Worm (Caenorhabditis elegans) whole organism, L2 larva: ENCODE data around the gene age-1.

ENCODE experiments used
- C34F6.9 ChIP-seq: fragments of 150-350 bp; optimal IDR thresholded peaks from 2 replicates; lab custom pipeline; 2014; ENCODE audit warnings: missing biosample characterization, missing genetic modification characterization
- F13H6.1 ChIP-seq: sonication (generic microtip); optimal IDR thresholded peaks from 2 replicates; lab custom pipeline; 2016; ENCODE audit warnings: missing genetic modification characterization, missing compliant biosample characterization
- R02D3.7 ChIP-seq: fragments of 150-350 bp; optimal IDR thresholded peaks from 2 replicates; lab custom pipeline; 2014; ENCODE audit warnings: missing biosample characterization, missing genetic modification characterization
- Y55F3AM.14 ChIP-seq: fragments of 200-800 bp; sonication (Bioruptor generic); optimal IDR thresholded peaks from 2 replicates; lab custom pipeline; 2018; ENCODE audit warnings: mild to moderate bottlenecking, missing genetic modification characterization, missing compliant biosample characterization
- ZK546.5 ChIP-seq: sonication (generic microtip); optimal IDR thresholded peaks from 2 replicates; lab custom pipeline; 2017; ENCODE audit warnings: missing biosample characterization, missing genetic modification characterization
- aly-2 ChIP-seq: fragments of 150-350 bp; optimal IDR thresholded peaks from 2 replicates; lab custom pipeline; 2014; ENCODE audit warnings: missing biosample characterization, missing genetic modification characterization
- ama-1 ChIP-seq: fragments of 150-350 bp; optimal IDR thresholded peaks from 2 replicates; lab custom pipeline; 2018; ENCODE audit warnings: inconsistent platforms
- blmp-1 ChIP-seq: sonication (generic microtip); optimal IDR thresholded peaks from 2 replicates; lab custom pipeline; 2017; ENCODE audit warnings: missing genetic modification characterization, mild to moderate bottlenecking, missing compliant biosample characterization, antibody characterized with exemption, moderate library complexity; ENCODE audit not compliant: insufficient read depth
- ceh-16 ChIP-seq: fragments of 150-350 bp; optimal IDR thresholded peaks from 2 replicates; lab custom pipeline; 2014; ENCODE audit warnings: missing biosample characterization, missing genetic modification characterization
- ceh-82 ChIP-seq: fragments of 150-350 bp; optimal IDR thresholded peaks from 2 replicates; lab custom pipeline; 2014; ENCODE audit warnings: missing biosample characterization, missing genetic modification characterization
- crh-2 ChIP-seq: sonication (generic microtip); optimal IDR thresholded peaks from 2 replicates; lab custom pipeline; 2017; ENCODE audit warnings: missing biosample characterization, missing genetic modification characterization
- dmd-4 ChIP-seq: sonication (generic microtip); optimal IDR thresholded peaks from 2 replicates; lab custom pipeline; 2017; ENCODE audit warnings: missing biosample characterization, missing genetic modification characterization
- elt-3 ChIP-seq: sonication (generic microtip); optimal IDR thresholded peaks from 2 replicates; lab custom pipeline; 2017; ENCODE audit warnings: missing biosample characterization, missing genetic modification characterization
- fos-1 ChIP-seq: fragments of 150-350 bp; optimal IDR thresholded peaks from 2 replicates; lab custom pipeline; 2014; ENCODE audit warnings: missing biosample characterization, missing genetic modification characterization
- gmeb-1 ChIP-seq: fragments of 150-350 bp; optimal IDR thresholded peaks from 2 replicates; lab custom pipeline; 2014; ENCODE audit warnings: missing biosample characterization, missing genetic modification characterization
- lin-13 ChIP-seq: fragments of 150-350 bp; optimal IDR thresholded peaks from 2 replicates; lab custom pipeline; 2014; ENCODE audit warnings: missing biosample characterization, missing genetic modification reagents, missing genetic modification characterization
- lin-39 ChIP-seq: fragments of 150-350 bp; optimal IDR thresholded peaks from 2 replicates; lab custom pipeline; 2014; ENCODE audit warnings: missing biosample characterization, missing genetic modification reagents, missing genetic modification characterization
- lsy-2 ChIP-seq, 2 experiments: fragments of 150-350 bp in 1 of 2; sonication (generic microtip) in 1 of 2; optimal IDR thresholded peaks; 2 replicates each; lab custom pipeline; 2014 to 2017; ENCODE audit warnings: missing biosample characterization in 2 of 2, missing genetic modification characterization in 2 of 2
- mab-5 ChIP-seq: fragments of 150-350 bp; optimal IDR thresholded peaks from 2 replicates; lab custom pipeline; 2014; ENCODE audit warnings: missing biosample characterization, missing genetic modification characterization
- nhr-10 ChIP-seq: sonication (generic microtip); optimal IDR thresholded peaks from 2 replicates; lab custom pipeline; 2017; ENCODE audit warnings: missing biosample characterization, missing genetic modification characterization
- nhr-11 ChIP-seq: fragments of 150-350 bp; optimal IDR thresholded peaks from 2 replicates; lab custom pipeline; 2014; ENCODE audit warnings: missing biosample characterization, missing genetic modification characterization
- nhr-12 ChIP-seq: fragments of 150-350 bp; optimal IDR thresholded peaks from 2 replicates; lab custom pipeline; 2014; ENCODE audit warnings: missing biosample characterization, missing genetic modification characterization
- nhr-129 ChIP-seq: fragments of 150-350 bp; optimal IDR thresholded peaks from 2 replicates; lab custom pipeline; 2014; ENCODE audit warnings: missing biosample characterization, missing genetic modification characterization
- nhr-21 ChIP-seq: fragments of 150-350 bp; optimal IDR thresholded peaks from 2 replicates; lab custom pipeline; 2014; ENCODE audit warnings: missing biosample characterization, missing genetic modification characterization
- nhr-237 ChIP-seq: fragments of 150-350 bp; optimal IDR thresholded peaks from 2 replicates; lab custom pipeline; 2014; ENCODE audit warnings: missing biosample characterization, missing genetic modification characterization
- nhr-25 ChIP-seq: fragments of 150-350 bp; sonication (generic microtip); optimal IDR thresholded peaks from 3 replicates; lab custom pipeline; 2014; ENCODE audit warnings: missing biosample characterization, missing genetic modification characterization
- nhr-6 ChIP-seq: fragments of 150-350 bp; optimal IDR thresholded peaks from 2 replicates; lab custom pipeline; 2014; ENCODE audit warnings: missing biosample characterization, missing genetic modification characterization
- nhr-77 ChIP-seq: fragments of 150-350 bp; optimal IDR thresholded peaks from 2 replicates; lab custom pipeline; 2014; ENCODE audit warnings: missing biosample characterization, missing genetic modification characterization
- peb-1 ChIP-seq: fragments of 150-350 bp; optimal IDR thresholded peaks from 2 replicates; lab custom pipeline; 2014; ENCODE audit warnings: missing biosample characterization, missing genetic modification characterization
- sem-4 ChIP-seq: fragments of 150-350 bp; optimal IDR thresholded peaks from 2 replicates; lab custom pipeline; 2014; ENCODE audit warnings: missing biosample characterization, missing genetic modification reagents, missing genetic modification characterization
- sma-3 ChIP-seq: sonication (generic microtip); optimal IDR thresholded peaks from 2 replicates; lab custom pipeline; 2016; ENCODE audit warnings: missing genetic modification reagents, missing genetic modification characterization, missing compliant biosample characterization
- snpc-4 ChIP-seq: fragments of 150-350 bp; optimal IDR thresholded peaks from 2 replicates; lab custom pipeline; 2014; ENCODE audit warnings: missing biosample characterization, missing genetic modification characterization
- unc-39 ChIP-seq: fragments of 150-350 bp; optimal IDR thresholded peaks from 2 replicates; lab custom pipeline; 2014; ENCODE audit warnings: missing biosample characterization, missing genetic modification characterization
- unc-55 ChIP-seq: fragments of 150-350 bp; sonication (generic microtip); optimal IDR thresholded peaks from 3 replicates; lab custom pipeline; 2014; ENCODE audit warnings: missing biosample characterization, missing genetic modification reagents, missing genetic modification characterization
- unc-62 ChIP-seq: fragments of 150-350 bp; optimal IDR thresholded peaks from 2 replicates; lab custom pipeline; 2014; ENCODE audit warnings: missing biosample characterization, missing genetic modification reagents, missing genetic modification characterization
- zag-1 ChIP-seq: fragments of 150-350 bp; optimal IDR thresholded peaks from 2 replicates; lab custom pipeline; 2014; ENCODE audit warnings: missing biosample characterization, missing genetic modification characterization
- ztf-1 ChIP-seq: fragments of 200-800 bp; sonication (Bioruptor generic); conservative IDR thresholded peaks from 2 replicates; pipeline ENCODE4 v1.3.6; 2022; ENCODE audit warnings: missing genetic modification characterization, missing compliant biosample characterization
- ztf-11 ChIP-seq: sonication (generic microtip); optimal IDR thresholded peaks from 2 replicates; lab custom pipeline; 2017; ENCODE audit warnings: missing biosample characterization, missing genetic modification characterization
- ztf-4 ChIP-seq: fragments of 150-350 bp; optimal IDR thresholded peaks from 2 replicates; lab custom pipeline; 2014; ENCODE audit warnings: missing biosample characterization, missing genetic modification characterization

The age-1 gene

DNA sequence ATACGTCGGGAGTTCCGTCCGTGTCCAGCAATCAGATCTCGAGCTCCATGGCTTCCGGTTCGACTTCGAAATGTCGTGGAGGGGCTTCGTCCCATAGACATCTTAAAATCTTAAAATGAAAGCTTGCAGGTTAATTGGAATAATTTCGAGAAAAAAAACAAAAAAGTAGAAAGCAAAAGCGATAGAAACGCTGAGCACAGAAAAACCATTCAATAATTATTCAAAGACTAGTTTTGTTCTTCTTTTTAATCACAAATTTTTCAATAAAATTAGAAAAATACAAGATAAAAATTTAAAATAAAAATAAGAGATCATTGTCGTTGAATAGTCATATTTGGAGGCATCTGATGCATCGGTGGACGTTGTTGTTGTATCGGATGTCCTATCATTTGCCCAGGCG, at the start of gene age-1:
Gene age-1 (minus strand): TSS at position 101 of the 400 bp plus-strand sequence.
- no peak for TF ChIP-seq lsy-2 (tag; optimal IDR thresholded peaks at IDR 0.05; lab: Kevin White, UChicago)
- TF ChIP-seq nhr-129 = no peak
- TF ChIP-seq nhr-237 (tag; lab: Kevin White, UChicago) = no peak
- TF ChIP-seq unc-62 (GFP tag; lab: Kevin White, UChicago) = no peak
- TF ChIP-seq nhr-77 (tag; lab: Kevin White, UChicago) = no peak
- no peak for TF ChIP-seq F13H6.1 (tag; lab: Kevin White, UChicago)

DNA sequence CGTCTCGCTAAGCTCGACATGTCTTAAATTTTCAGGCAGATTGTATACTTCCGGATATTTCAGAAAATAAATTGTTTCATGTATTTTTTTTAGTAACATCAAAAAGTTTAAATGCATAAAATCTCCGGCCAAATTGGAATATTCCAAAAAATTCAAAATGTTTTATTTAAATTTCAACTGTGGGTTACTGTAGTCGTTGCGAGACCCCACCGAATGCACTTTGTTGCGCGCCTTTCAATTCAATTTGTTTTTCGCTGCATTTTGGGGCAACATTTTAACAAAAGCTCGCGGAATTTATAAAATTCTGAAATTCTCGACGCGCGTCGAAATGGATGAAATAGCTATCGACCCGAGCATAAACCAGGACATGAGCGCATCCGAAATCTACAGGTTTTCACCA, 46.1 kb upstream of the age-1 start, which contains the start of gene F54D5.2:
Gene F54D5.2 (plus strand): TSS at position 237 of the 400 bp plus-strand sequence.
- no peak for TF ChIP-seq ztf-11
- TF ChIP-seq dmd-4 (tag; lab: Kevin White, UChicago) = no peak
- no peak for TF ChIP-seq nhr-129
- TF ChIP-seq blmp-1 (tag; lab: Kevin White, UChicago) = no peak
- no peak for TF ChIP-seq nhr-21 (tag; lab: Kevin White, UChicago)

DNA sequence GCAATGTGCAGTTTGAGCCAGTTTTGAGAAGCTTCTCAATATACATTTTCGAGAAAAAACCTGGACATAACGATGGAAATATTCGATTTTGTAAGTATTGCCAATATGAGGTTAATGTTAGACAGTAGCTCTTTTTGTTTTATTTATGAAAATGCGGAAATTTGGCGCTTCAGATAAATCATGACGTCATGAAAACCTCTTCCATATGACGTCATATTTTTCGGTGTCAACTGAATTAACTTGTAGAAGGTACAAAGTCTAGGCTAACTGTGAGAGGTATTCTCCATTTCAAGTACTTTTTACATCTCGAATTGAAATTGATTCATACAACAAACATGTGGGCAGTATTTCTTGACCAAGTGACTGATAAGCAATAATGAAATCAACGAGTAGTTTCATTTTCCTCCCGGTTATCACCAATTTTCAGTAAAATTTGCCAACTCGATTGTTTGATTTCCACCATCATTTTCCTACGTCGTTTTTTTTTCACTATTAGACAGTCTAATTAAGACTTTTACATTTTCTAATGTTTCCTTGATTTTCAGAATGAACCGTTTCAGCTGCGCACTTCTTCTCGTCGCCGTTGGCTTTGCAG, 44.5 kb upstream of the age-1 start, which contains the start of gene F54D5.3:
Gene F54D5.3 (plus strand): TSS at position 546 of the 595 bp plus-strand sequence.
- TF ChIP-seq peb-1 (no peak), fos-1 (tag; lab: Kevin White, UChicago) (peak; percentile 87)
- TF ChIP-seq, all 48 proteins: peak for 1

DNA sequence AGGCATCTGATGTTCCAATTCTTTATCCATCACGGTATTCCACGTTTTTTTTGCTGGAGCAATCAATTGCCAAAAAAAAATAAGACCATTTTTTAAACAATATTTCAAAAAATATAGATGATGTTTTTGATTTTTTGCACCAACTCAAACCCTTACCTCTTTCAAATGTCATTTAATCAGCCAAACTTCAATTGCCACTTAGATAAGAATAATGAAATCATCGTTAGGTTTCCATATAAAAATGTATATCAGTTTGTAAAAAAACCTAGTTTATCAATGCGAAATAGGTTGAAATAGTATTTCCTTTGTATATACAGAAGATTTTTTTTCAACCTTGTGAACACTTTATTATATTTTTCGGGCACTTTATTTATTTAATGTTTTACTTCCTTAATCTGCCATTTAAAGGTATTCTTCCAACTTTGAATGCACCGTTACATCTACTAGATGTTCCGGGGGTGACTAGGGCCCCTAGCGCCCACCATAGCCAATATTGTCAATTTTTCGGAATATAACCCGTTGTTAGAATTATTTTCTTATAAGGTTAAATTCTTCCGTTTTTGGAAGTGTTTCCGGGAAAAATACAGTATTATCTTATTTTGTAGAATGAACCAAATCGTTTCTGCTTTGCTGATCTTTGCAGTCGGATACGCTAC, 42.5 kb upstream of the age-1 start, which contains the start of the genes F54D5.23 and F54D5.4:
Gene F54D5.23 (minus strand): TSS at position 75 of the 656 bp plus-strand sequence.
Gene F54D5.4 (plus strand): TSS at position 606 of the 656 bp plus-strand sequence.
- TF ChIP-seq fos-1 (tag; lab: Kevin White, UChicago) (peak; percentile 82), R02D3.7 (no peak)
- TF ChIP-seq, all 48 proteins: peak for 1

DNA sequence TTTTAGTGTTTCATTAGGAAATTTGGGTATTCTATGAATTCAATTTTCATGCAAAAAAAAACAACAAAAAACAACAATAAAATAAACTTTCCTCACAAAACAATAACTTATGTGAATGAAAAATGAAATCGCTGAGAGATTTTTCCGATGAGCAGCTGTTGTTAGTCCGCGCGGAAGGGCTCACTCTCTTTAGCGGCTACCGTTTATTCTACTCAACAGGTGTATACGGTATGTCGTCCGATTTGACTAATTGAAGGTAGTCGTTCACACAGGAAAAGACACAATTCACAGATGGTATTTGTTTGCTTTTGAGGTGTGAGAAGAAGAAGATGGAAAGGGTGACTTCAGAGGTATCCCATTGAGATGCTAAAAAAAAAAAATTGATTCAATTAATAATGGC, 41.8 kb upstream of the age-1 start:
- TF ChIP-seq nhr-11 (tag; lab: Kevin White, UChicago) (no peak), nhr-10 (tag; lab: Kevin White, UChicago) (no peak), gmeb-1 (no peak), blmp-1 (tag; lab: Kevin White, UChicago) (no peak), ceh-16 (tag; lab: Kevin White, UChicago) (no peak), aly-2 (tag; lab: Kevin White, UChicago) (no peak), lin-13 (GFP tag; lab: Kevin White, UChicago) (no peak), unc-39 (tag; lab: Kevin White, UChicago) (no peak), nhr-6 (tag; lab: Kevin White, UChicago) (no peak), ama-1 (no peak), nhr-77 (tag; lab: Kevin White, UChicago) (no peak), ztf-11 (no peak), Y55F3AM.14 (GFP tag; lab: Kevin White, UChicago) (no peak), ztf-4 (no peak), nhr-237 (tag; lab: Kevin White, UChicago) (no peak), dmd-4 (tag; lab: Kevin White, UChicago) (no peak), unc-62 (GFP tag; lab: Kevin White, UChicago) (no peak), ceh-82 (tag; lab: Kevin White, UChicago) (no peak)

ce11 chrII:11566970-11567711, 40.3 kb upstream of the age-1 start, which contains the start of gene F54D5.5:
Gene F54D5.5, minus strand, starts transcription at chrII:11567020.
- TF ChIP-seq ama-1 = no peak
- TF ChIP-seq nhr-25 = no peak
- no peak for TF ChIP-seq unc-39 (tag; lab: Kevin White, UChicago)
- TF ChIP-seq elt-3 (tag; lab: Kevin White, UChicago) = no peak
- no peak for TF ChIP-seq nhr-12
- no peak for TF ChIP-seq unc-62 (GFP tag; lab: Kevin White, UChicago)
- TF ChIP-seq unc-55 = peak; percentile 34
- no peak for TF ChIP-seq ztf-4
- no peak for TF ChIP-seq ztf-1 (GFP tag; lab: Robert Waterston, UW)
- peak; percentile 5 for TF ChIP-seq F13H6.1 (tag; lab: Kevin White, UChicago)
- no peak for TF ChIP-seq snpc-4 (tag; lab: Kevin White, UChicago)
- no peak for TF ChIP-seq zag-1 (tag; lab: Kevin White, UChicago)
- no peak for TF ChIP-seq ZK546.5 (tag; lab: Kevin White, UChicago)
- TF ChIP-seq crh-2 (tag; lab: Kevin White, UChicago) = no peak
- TF ChIP-seq lin-39 = peak; percentile 77
- TF ChIP-seq sma-3 (GFP tag; lab: Kevin White, UChicago) = no peak
- no peak for TF ChIP-seq sem-4 (tag; lab: Kevin White, UChicago)
- peak; percentile 2 for TF ChIP-seq mab-5 (tag; lab: Kevin White, UChicago)
- TF ChIP-seq ceh-16 (tag; lab: Kevin White, UChicago) = no peak
- no peak for TF ChIP-seq fos-1 (tag; lab: Kevin White, UChicago)
- TF ChIP-seq nhr-77 (tag; lab: Kevin White, UChicago) = no peak
- TF ChIP-seq C34F6.9 (tag; lab: Kevin White, UChicago) = peak; percentile 7
- no peak for TF ChIP-seq nhr-10 (tag; lab: Kevin White, UChicago)
- peak; percentile 54 for TF ChIP-seq nhr-129
- TF ChIP-seq nhr-11 (tag; lab: Kevin White, UChicago) = no peak
